Fruit fly (Drosophila melanogaster) whole organism, prepupa: Measurements from ENCODE around the gene CG2652.

ENCODE experiments used
- Blimp-1 ChIP-seq: fragments of 200-800 bp; sonication (Bioruptor generic); optimal IDR thresholded peaks from 3 replicates; lab custom pipeline; 2017; ENCODE audit warnings: missing biosample characterization, missing genetic modification characterization, mild to moderate bottlenecking, moderate library complexity, missing genetic modification reagents
- CG10631 ChIP-seq: fragments of 200-800 bp; sonication (Bioruptor generic); optimal IDR thresholded peaks from 2 replicates; lab custom pipeline; 2016; ENCODE audit warnings: missing biosample characterization, missing genetic modification characterization
- CG10669 ChIP-seq: fragments of 200-800 bp; sonication (Bioruptor generic); optimal IDR thresholded peaks from 3 replicates; lab custom pipeline; 2018; ENCODE audit warnings: missing biosample characterization, mild to moderate bottlenecking, missing genetic modification characterization, moderate library complexity
- CG11294 ChIP-seq: fragments of 200-800 bp; sonication (Bioruptor generic); IDR thresholded peaks from 2 replicates; pipeline ENCODE4 v1.3.6; 2022; ENCODE audit warnings: missing biosample characterization, missing genetic modification characterization
- CG11902 ChIP-seq: fragments of 200-800 bp; sonication (Bioruptor generic); optimal IDR thresholded peaks from 3 replicates; lab custom pipeline; 2016; ENCODE audit warnings: missing biosample characterization, missing genetic modification characterization
- CG15336 ChIP-seq: fragments of 200-800 bp; sonication (Bioruptor generic); IDR thresholded peaks from 2 replicates; pipeline ENCODE4 v1.3.6; 2022; ENCODE audit warnings: missing biosample characterization, missing genetic modification characterization
- CG16779 ChIP-seq: fragments of 200-800 bp; sonication (Bioruptor generic); optimal IDR thresholded peaks from 3 replicates; lab custom pipeline; 2017; ENCODE audit warnings: missing biosample characterization, mild to moderate bottlenecking, missing genetic modification characterization
- CG3032 ChIP-seq: fragments of 200-800 bp; optimal IDR thresholded peaks from 2 replicates; lab custom pipeline; 2019; ENCODE audit warnings: missing biosample characterization, mild to moderate bottlenecking, missing genetic modification characterization, moderate library complexity
- CG31627 ChIP-seq: fragments of 200-800 bp; sonication (Bioruptor generic); optimal IDR thresholded peaks from 3 replicates; lab custom pipeline; 2016; ENCODE audit warnings: missing biosample characterization, missing genetic modification characterization
- CG32006 ChIP-seq: fragments of 200-800 bp; sonication (Bioruptor generic); optimal IDR thresholded peaks from 3 replicates; lab custom pipeline; 2017; ENCODE audit warnings: missing biosample characterization, mild to moderate bottlenecking, missing genetic modification characterization
- CG3919 ChIP-seq: fragments of 200-800 bp; sonication (Bioruptor generic); optimal IDR thresholded peaks from 3 replicates; lab custom pipeline; 2016; ENCODE audit warnings: missing biosample characterization, missing genetic modification characterization
- CG4318 ChIP-seq: fragments of 200-800 bp; sonication (Bioruptor generic); optimal IDR thresholded peaks from 3 replicates; lab custom pipeline; 2017; ENCODE audit warnings: missing biosample characterization, mild to moderate bottlenecking, missing genetic modification characterization
- CG6792 ChIP-seq: fragments of 200-800 bp; sonication (Bioruptor generic); optimal IDR thresholded peaks from 3 replicates; lab custom pipeline; 2016; ENCODE audit warnings: missing biosample characterization, missing genetic modification characterization
- CG6854 ChIP-seq: fragments of 200-800 bp; sonication (Bioruptor generic); optimal IDR thresholded peaks from 2 replicates; lab custom pipeline; 2017; ENCODE audit warnings: missing biosample characterization, mild to moderate bottlenecking, missing genetic modification characterization
- CG7368 ChIP-seq: fragments of 200-800 bp; sonication (Bioruptor generic); optimal IDR thresholded peaks from 3 replicates; lab custom pipeline; 2016; ENCODE audit warnings: missing biosample characterization, missing genetic modification characterization
- CG8119 ChIP-seq: fragments of 200-800 bp; sonication (Bioruptor generic); IDR thresholded peaks from 3 replicates; pipeline ENCODE4 v1.3.6; 2022; ENCODE audit warnings: missing biosample characterization, missing genetic modification characterization
- CG8632 ChIP-seq: fragments of 200-800 bp; sonication (Bioruptor generic); optimal IDR thresholded peaks from 3 replicates; lab custom pipeline; 2016; ENCODE audit warnings: missing biosample characterization, missing genetic modification characterization
- Eip75B ChIP-seq: fragments of 200-800 bp; sonication (Bioruptor generic); optimal IDR thresholded peaks from 3 replicates; lab custom pipeline; 2016; ENCODE audit warnings: missing biosample characterization, missing genetic modification characterization
- Eip78C ChIP-seq: fragments of 200-800 bp; sonication (Bioruptor generic); peaks from one replicate; lab custom pipeline; 2016; ENCODE audit warnings: missing biosample characterization, missing genetic modification characterization
- Gug ChIP-seq: fragments of 200-800 bp; sonication (Bioruptor generic); IDR thresholded peaks from 2 replicates; pipeline ENCODE4 v1.3.6; 2022; ENCODE audit warnings: missing biosample characterization, missing genetic modification characterization
- Hr4 ChIP-seq: fragments of 200-800 bp; sonication (Bioruptor generic); optimal IDR thresholded peaks from 3 replicates; lab custom pipeline; 2016; ENCODE audit warnings: missing biosample characterization, missing genetic modification characterization
- Lpt ChIP-seq: fragments of 200-800 bp; sonication (Bioruptor generic); optimal IDR thresholded peaks from 3 replicates; lab custom pipeline; 2016; ENCODE audit warnings: missing biosample characterization, missing genetic modification characterization
- Met ChIP-seq: fragments of 200-800 bp; sonication (Bioruptor generic); optimal IDR thresholded peaks from 3 replicates; lab custom pipeline; 2016; ENCODE audit warnings: missing biosample characterization, missing genetic modification characterization
- Smox ChIP-seq: fragments of 200-800 bp; sonication (Bioruptor generic); optimal IDR thresholded peaks from 3 replicates; lab custom pipeline; 2016; ENCODE audit warnings: missing biosample characterization, missing genetic modification characterization
- Sox15 ChIP-seq: fragments of 200-800 bp; sonication (Bioruptor generic); optimal IDR thresholded peaks from 3 replicates; lab custom pipeline; 2016; ENCODE audit warnings: missing biosample characterization, missing genetic modification characterization
- achi ChIP-seq: fragments of 200-800 bp; sonication (Bioruptor generic); optimal IDR thresholded peaks from 3 replicates; lab custom pipeline; 2016; ENCODE audit warnings: missing biosample characterization, missing genetic modification characterization
- acj6 ChIP-seq: fragments of 200-800 bp; sonication (Bioruptor generic); optimal IDR thresholded peaks from 3 replicates; lab custom pipeline; 2016; ENCODE audit warnings: missing biosample characterization, missing genetic modification characterization
- cyc ChIP-seq: fragments of 200-800 bp; sonication (Bioruptor generic); optimal IDR thresholded peaks from 3 replicates; lab custom pipeline; 2016; ENCODE audit warnings: missing biosample characterization, missing genetic modification characterization
- dsx ChIP-seq: fragments of 200-800 bp; optimal IDR thresholded peaks from 3 replicates; lab custom pipeline; 2019; ENCODE audit warnings: missing biosample characterization, mild to moderate bottlenecking, missing genetic modification characterization, moderate library complexity; ENCODE audit not compliant: poor library complexity, severe bottlenecking
- eg ChIP-seq: fragments of 200-800 bp; sonication (Bioruptor generic); IDR thresholded peaks from 3 replicates; pipeline ENCODE4 v1.3.6; 2022; ENCODE audit warnings: missing biosample characterization, missing genetic modification characterization
- esn ChIP-seq: fragments of 200-800 bp; sonication (Bioruptor generic); optimal IDR thresholded peaks from 2 replicates; lab custom pipeline; 2016; ENCODE audit warnings: missing biosample characterization, mild to moderate bottlenecking, missing genetic modification characterization, moderate library complexity
- fd59A ChIP-seq: fragments of 200-800 bp; sonication (Bioruptor generic); optimal IDR thresholded peaks from 2 replicates; lab custom pipeline; 2017; ENCODE audit warnings: missing biosample characterization, mild to moderate bottlenecking, missing genetic modification characterization, missing genetic modification reagents
- fd85E ChIP-seq: fragments of 200-800 bp; sonication (Bioruptor generic); optimal IDR thresholded peaks from 3 replicates; lab custom pipeline; 2016; ENCODE audit warnings: missing biosample characterization, missing genetic modification characterization
- fkh ChIP-seq: fragments of 200-800 bp; sonication (Bioruptor generic); optimal IDR thresholded peaks from 3 replicates; lab custom pipeline; 2017; ENCODE audit warnings: missing biosample characterization, mild to moderate bottlenecking, missing genetic modification characterization, moderate library complexity
- lz ChIP-seq: fragments of 200-800 bp; sonication (Bioruptor generic); optimal IDR thresholded peaks from 3 replicates; lab custom pipeline; 2016; ENCODE audit warnings: missing biosample characterization, missing genetic modification characterization
- net ChIP-seq: fragments of 200-800 bp; sonication (Bioruptor generic); optimal IDR thresholded peaks from 3 replicates; lab custom pipeline; 2016; ENCODE audit warnings: missing biosample characterization, missing genetic modification characterization
- pdm3 ChIP-seq: fragments of 200-800 bp; sonication (Bioruptor generic); optimal IDR thresholded peaks from 3 replicates; lab custom pipeline; 2016; ENCODE audit warnings: missing biosample characterization, missing genetic modification characterization
- salr ChIP-seq, 2 experiments: fragments of 200-800 bp; sonication (Bioruptor generic); optimal IDR thresholded peaks; 3 replicates each; lab custom pipeline; 2016 to 2018; ENCODE audit warnings: missing biosample characterization in 2 of 2, missing genetic modification characterization in 2 of 2, mild to moderate bottlenecking in 1 of 2
- spab ChIP-seq: fragments of 200-800 bp; sonication (Bioruptor generic); optimal IDR thresholded peaks from 2 replicates; lab custom pipeline; 2017; ENCODE audit warnings: missing biosample characterization, mild to moderate bottlenecking, missing genetic modification characterization, missing genetic modification reagents
- vri ChIP-seq: fragments of 200-800 bp; sonication (Bioruptor generic); optimal IDR thresholded peaks from 3 replicates; lab custom pipeline; 2016; ENCODE audit warnings: missing biosample characterization, mild to moderate bottlenecking, missing genetic modification characterization

The CG2652 gene

dm6 chrX:2682832-2683231 lies at the start of gene CG2652:
CG2652 (minus strand) TSS chrX:2682932.
- TF ChIP-seq fd59A (GFP tag; lab: Kevin White, UChicago) (no peak), Lpt (no peak), Gug (GFP tag; lab: Robert Waterston, UW) (no peak), eg (no peak), CG32006 (GFP tag; lab: Kevin White, UChicago) (no peak), CG7368 (no peak), CG8632 (GFP tag; lab: Kevin White, UChicago) (no peak), net (GFP tag; lab: Kevin White, UChicago) (no peak), CG16779 (tag; lab: Kevin White, UChicago) (no peak), acj6 (GFP tag; lab: Kevin White, UChicago) (no peak), pdm3 (no peak), CG4318 (no peak), CG6792 (GFP tag; lab: Kevin White, UChicago) (no peak), dsx (GFP tag; lab: Kevin White, UChicago) (no peak)

DNA sequence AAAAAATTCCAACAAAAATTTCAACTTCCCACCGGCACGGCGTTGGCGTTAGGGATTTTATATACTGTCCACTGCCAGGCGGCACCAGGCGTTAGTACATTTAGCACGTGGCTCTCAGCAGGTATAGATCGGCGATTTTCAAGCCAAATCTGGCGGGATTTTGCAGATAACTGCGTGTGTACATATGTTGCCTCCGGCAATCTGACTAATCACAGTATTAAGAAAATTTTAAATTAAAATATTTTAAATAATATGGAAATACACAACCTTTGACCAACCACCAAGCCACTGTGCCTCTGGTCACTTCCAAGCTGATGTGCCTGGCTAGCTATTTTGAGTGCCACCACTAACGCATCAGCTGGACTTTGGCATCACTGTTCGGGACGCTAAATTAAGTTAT lies 49.4 kb upstream of the CG2652 start, which contains the start of the genes ttm50 and CG2712:
ttm50 (minus strand) TSS at position 64 of the 400 bp plus-strand sequence.
CG2712 (plus strand) TSS at position 343 of the 400 bp plus-strand sequence.
- peak; percentile 24 for TF ChIP-seq Sox15 (GFP tag; lab: Kevin White, UChicago)
- TF ChIP-seq lz (GFP tag; lab: Kevin White, UChicago) = peak; percentile 58
- TF ChIP-seq Smox (GFP tag; lab: Kevin White, UChicago) = no peak
- peak; percentile 72 for TF ChIP-seq Eip78C (GFP tag; lab: Kevin White, UChicago)
- peak; percentile 42 for TF ChIP-seq Gug (GFP tag; lab: Robert Waterston, UW)
- peak; percentile 45 for TF ChIP-seq cyc
- TF ChIP-seq CG15336 (GFP tag; lab: Robert Waterston, UW) = 0 out of 2 replicates have a peak, but pooled peaks have one; percentile 23
- TF ChIP-seq esn (GFP tag; lab: Kevin White, UChicago) = peak; percentile 43
- TF ChIP-seq CG11902 (GFP tag; lab: Kevin White, UChicago) = no peak
- TF ChIP-seq CG3032 (tag; lab: Kevin White, UChicago) = peak; percentile 60
- peak; percentile 30 for TF ChIP-seq CG31627
- no peak for TF ChIP-seq CG10669

DNA sequence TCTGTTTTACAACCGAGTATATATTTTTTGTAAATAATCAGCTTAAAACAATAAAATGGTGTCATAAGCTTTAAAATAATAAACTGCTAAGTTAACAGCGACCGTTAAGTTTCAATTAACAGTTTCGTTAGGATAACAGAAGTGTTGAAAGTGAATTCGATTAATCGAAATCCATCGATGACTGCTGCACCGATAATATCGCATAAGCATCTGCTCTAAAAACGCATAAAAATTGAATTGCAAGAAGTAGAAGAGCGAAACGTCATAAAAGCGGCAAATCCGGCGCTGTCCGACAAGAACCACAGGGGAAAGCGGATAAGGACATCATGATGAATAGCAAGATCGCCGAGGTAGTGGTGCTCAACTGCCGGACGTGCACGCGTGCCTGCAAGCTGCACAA lies 44.8 kb upstream of the CG2652 start, which contains the start of gene dwg:
dwg (plus strand) TSS at position 193 of the 400 bp plus-strand sequence.
- TF ChIP-seq CG4318 = no peak
- no peak for TF ChIP-seq cyc
- no peak for TF ChIP-seq salr (GFP tag; optimal IDR thresholded peaks at IDR 0.05; lab: Kevin White, UChicago)
- no peak for TF ChIP-seq CG7368

DNA sequence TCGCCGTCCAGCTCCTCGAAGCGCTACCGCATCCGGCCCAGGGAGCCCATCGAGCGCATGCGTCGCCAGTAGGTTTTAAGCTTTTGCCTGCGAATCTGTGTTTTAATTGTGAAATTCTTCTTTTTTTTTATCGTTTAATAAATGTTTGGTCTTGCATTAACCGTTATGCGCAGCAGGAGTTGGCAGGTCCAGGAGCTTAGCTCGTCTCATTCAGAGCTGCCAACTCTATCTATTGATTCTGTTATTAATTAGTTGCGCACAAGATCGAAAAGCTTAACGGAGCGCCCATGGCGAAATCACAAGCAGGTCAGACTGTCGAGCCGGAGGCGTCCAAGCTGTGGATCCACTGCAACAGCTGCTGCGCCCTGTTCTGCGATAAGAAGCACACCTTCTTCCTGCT lies 43.7 kb upstream of the CG2652 start, which contains the start of gene vilya:
vilya (plus strand) TSS at position 259 of the 400 bp plus-strand sequence.
- TF ChIP-seq CG3919 (GFP tag; lab: Kevin White, UChicago) (no peak), Blimp-1 (GFP tag; lab: Kevin White, UChicago) (no peak), CG11294 (GFP tag; lab: Robert Waterston, UW) (no peak), CG4318 (no peak), fd59A (GFP tag; lab: Kevin White, UChicago) (no peak), CG6854 (no peak), CG6792 (GFP tag; lab: Kevin White, UChicago) (no peak)

dm6 chrX:2720122-2720521 lies 37.4 kb upstream of the CG2652 start, which contains the start of gene CG2701:
CG2701 (minus strand) TSS chrX:2720327.
- peak; percentile 26 for TF ChIP-seq esn (GFP tag; lab: Kevin White, UChicago)
- TF ChIP-seq CG10631 (GFP tag; lab: Kevin White, UChicago) = no peak
- TF ChIP-seq, all 60 proteins: peak for 1

DNA sequence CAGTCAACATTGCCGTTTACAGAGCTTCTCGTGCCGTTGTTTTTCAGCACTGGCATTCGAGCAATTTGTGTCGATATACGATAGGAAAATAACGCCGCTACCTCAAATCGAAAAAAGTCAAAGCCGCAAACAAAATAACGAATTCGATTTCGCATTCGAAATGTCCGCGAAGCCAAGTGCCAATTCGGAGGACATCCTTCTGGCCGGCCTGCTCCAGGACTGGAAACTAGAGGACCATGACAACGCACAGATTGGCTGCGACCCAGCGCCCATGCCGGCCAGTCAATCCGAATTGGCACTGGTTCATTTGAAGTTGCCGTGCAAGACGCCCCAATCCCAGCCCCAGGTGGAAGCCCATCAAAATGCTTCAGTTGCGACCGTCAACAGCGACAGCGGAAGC lies 32.0 kb upstream of the CG2652 start:
- TF ChIP-seq Met (GFP tag; lab: Kevin White, UChicago) (no peak), CG7368 (no peak), fd85E (GFP tag; lab: Kevin White, UChicago) (no peak), Hr4 (no peak), CG8119 (GFP tag; lab: Robert Waterston, UW) (no peak), spab (GFP tag; lab: Kevin White, UChicago) (no peak), CG10631 (GFP tag; lab: Kevin White, UChicago) (no peak), fd59A (GFP tag; lab: Kevin White, UChicago) (no peak), vri (GFP tag; lab: Kevin White, UChicago) (no peak), salr (GFP tag; optimal IDR thresholded peaks at IDR 0.05; lab: Kevin White, UChicago) (no peak), dsx (GFP tag; lab: Kevin White, UChicago) (no peak), Gug (GFP tag; lab: Robert Waterston, UW) (no peak), esn (GFP tag; lab: Kevin White, UChicago) (no peak), fkh (GFP tag; lab: Kevin White, UChicago) (no peak), Eip75B (no peak), achi (GFP tag; lab: Kevin White, UChicago) (no peak), CG32006 (GFP tag; lab: Kevin White, UChicago) (no peak), CG16779 (tag; lab: Kevin White, UChicago) (no peak)
